Worm (Caenorhabditis elegans): ENCODE measurements around the gene Y50D7A.10.

DNA sequence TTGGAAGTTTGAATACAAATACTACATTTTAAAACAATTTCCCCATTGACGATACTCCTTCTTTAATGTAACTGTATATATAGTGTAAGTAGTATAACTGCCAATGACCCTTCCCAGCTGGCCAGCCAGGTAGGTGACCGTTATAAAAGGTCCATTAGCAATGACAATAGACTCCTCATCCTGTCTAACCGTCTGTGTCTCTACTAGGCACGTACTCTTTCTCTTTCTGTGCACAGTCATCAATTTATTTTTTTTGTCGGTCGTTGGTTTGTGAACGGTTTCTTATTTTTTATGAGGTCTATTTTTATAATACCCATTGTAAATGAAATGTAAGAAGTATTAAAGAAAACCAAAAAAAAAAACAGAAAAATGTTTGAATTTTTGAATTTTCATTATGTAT is 10.7 kb upstream of the Y50D7A.10 start:
- TF ChIP-seq nhr-76 (tag; optimal IDR thresholded peaks at IDR 0.05) (no peak), nhr-2 (tag; optimal IDR thresholded peaks at IDR 0.05) (peak; percentile 94), ceh-43 (GFP tag; optimal IDR thresholded peaks at IDR 0.05) (no peak), lsy-2 (tag; optimal IDR thresholded peaks at IDR 0.05) (no peak), unc-39 (tag; optimal IDR thresholded peaks at IDR 0.05) (no peak), mab-5 (tag; optimal IDR thresholded peaks at IDR 0.05) (no peak), drap-1 (GFP tag; optimal IDR thresholded peaks at IDR 0.05) (no peak), unc-62 (GFP tag; optimal IDR thresholded peaks at IDR 0.05) (no peak)

Data from whole organism, mixed stage, embryonic.